Worm (Caenorhabditis elegans): ENCODE data around the gene W02B12.11.
A peak's percentile ranks its signal among the peaks of the same experiment; 100 is the strongest.
"Not testable (repeated sequence)": the region's sequence is repeated elsewhere in the genome, so short reads cannot be mapped to it uniquely, and the experiment has no call there.

W02B12.11 gene

DNA sequence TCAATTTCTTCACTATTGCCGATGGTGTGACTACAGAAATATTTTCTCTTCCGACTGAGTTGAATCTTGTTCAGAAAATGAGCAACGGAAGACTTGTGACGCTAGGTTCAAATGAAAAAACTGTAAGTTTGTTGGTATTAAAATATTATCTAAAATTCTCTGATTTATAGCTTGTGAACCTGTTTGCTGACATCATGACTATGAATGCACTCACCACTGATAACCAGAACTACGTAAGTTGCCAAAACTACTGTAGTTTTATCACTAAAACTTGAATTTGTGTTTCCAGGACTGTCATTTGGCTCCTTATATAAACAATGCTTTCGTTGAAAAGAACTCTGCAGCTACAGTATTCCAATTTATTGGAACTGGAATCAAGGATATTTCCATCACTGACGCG is 45.1 kb upstream of the W02B12.11 start:
- TF ChIP-seq sox-4 (tag; optimal IDR thresholded peaks at IDR 0.05) (no peak), pha-2 (tag; optimal IDR thresholded peaks at IDR 0.05) (no peak), tbx-2 (tag; optimal IDR thresholded peaks at IDR 0.05) (no peak), C08G9.2 (tag; optimal IDR thresholded peaks at IDR 0.05) (no peak), ceh-14 (tag; optimal IDR thresholded peaks at IDR 0.05) (no peak), fkh-6 (tag; optimal IDR thresholded peaks at IDR 0.05) (no peak), ceh-6 (GFP tag; optimal IDR thresholded peaks at IDR 0.05) (no peak), ceh-31 (tag; optimal IDR thresholded peaks at IDR 0.05) (no peak), ceh-18 (tag; optimal IDR thresholded peaks at IDR 0.05) (no peak)

- no peak for TF ChIP-seq ceh-6 (GFP tag; optimal IDR thresholded peaks at IDR 0.05)
- TF ChIP-seq ceh-14 (tag; optimal IDR thresholded peaks at IDR 0.05) = no peak
- TF ChIP-seq sox-4 (tag; optimal IDR thresholded peaks at IDR 0.05) = no peak
- no peak for TF ChIP-seq ceh-2 (tag; optimal IDR thresholded peaks at IDR 0.05)
- no peak for TF ChIP-seq ama-1 (optimal IDR thresholded peaks at IDR 0.05)
- no peak for TF ChIP-seq pax-1 (tag; optimal IDR thresholded peaks at IDR 0.05)
- no peak for TF ChIP-seq ceh-48 (tag; optimal IDR thresholded peaks at IDR 0.05)
These were observed 42.1 kb upstream of the W02B12.11 start, which contains the start of gene C05D12.4 for ce11 chrII:11431584-11431983. Gene C05D12.4, plus strand, starts transcription at chrII:11431884.

DNA sequence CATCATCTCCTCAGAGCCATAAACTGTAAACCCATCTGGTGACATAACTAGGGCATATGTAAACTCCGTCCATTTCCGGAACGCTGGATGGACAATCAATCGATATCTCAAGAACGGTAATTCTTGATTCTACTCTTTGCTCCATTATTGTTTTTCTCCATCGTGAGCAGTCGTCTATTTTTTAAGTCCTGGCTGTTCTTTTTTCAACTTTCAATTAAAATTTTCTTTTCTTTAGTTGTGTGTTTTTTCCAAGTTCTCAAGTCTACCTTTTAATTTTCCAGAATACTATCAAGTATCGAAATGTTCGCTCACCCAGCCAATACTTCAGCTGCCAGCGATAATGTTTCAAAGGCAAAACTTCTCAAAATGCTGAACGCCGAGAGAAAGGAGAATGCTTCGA is 39.7 kb upstream of the W02B12.11 start, which contains the start of gene C05D12.5:
C05D12.5 (plus strand) TSS at position 301 of the 400 bp plus-strand sequence.
- TF ChIP-seq ama-1 (optimal IDR thresholded peaks at IDR 0.05) = no peak
- TF ChIP-seq unc-55 (GFP tag; optimal IDR thresholded peaks at IDR 0.05) = no peak
- no peak for TF ChIP-seq C08G9.2 (tag; optimal IDR thresholded peaks at IDR 0.05)
- no peak for TF ChIP-seq K02D7.2 (tag; optimal IDR thresholded peaks at IDR 0.05)
- no peak for TF ChIP-seq ceh-31 (tag; optimal IDR thresholded peaks at IDR 0.05)
- TF ChIP-seq ets-4 (tag; optimal IDR thresholded peaks at IDR 0.05) = no peak
- TF ChIP-seq ceh-30 (tag; optimal IDR thresholded peaks at IDR 0.05) = no peak
- TF ChIP-seq ceh-14 (tag; optimal IDR thresholded peaks at IDR 0.05) = no peak
- TF ChIP-seq ahr-1 (tag; optimal IDR thresholded peaks at IDR 0.05) = no peak
- TF ChIP-seq syd-9 (tag; optimal IDR thresholded peaks at IDR 0.05) = no peak
- no peak for TF ChIP-seq hlh-13 (GFP tag; optimal IDR thresholded peaks at IDR 0.05)
- TF ChIP-seq lim-6 (tag; optimal IDR thresholded peaks at IDR 0.05) = no peak
- no peak for TF ChIP-seq pha-4 (tag; optimal IDR thresholded peaks at IDR 0.05)
- TF ChIP-seq dve-1 (tag; optimal IDR thresholded peaks at IDR 0.05) = no peak
- no peak for TF ChIP-seq unc-86 (tag; optimal IDR thresholded peaks at IDR 0.05)
- no peak for TF ChIP-seq pqm-1 (tag; optimal IDR thresholded peaks at IDR 0.05)
- TF ChIP-seq ceh-18 (tag; optimal IDR thresholded peaks at IDR 0.05) = no peak
- no peak for TF ChIP-seq dmd-4 (tag; optimal IDR thresholded peaks at IDR 0.05; ENCODE audit: borderline replicate concordance)
- no peak for TF ChIP-seq nfya-1 (tag; optimal IDR thresholded peaks at IDR 0.05)

DNA sequence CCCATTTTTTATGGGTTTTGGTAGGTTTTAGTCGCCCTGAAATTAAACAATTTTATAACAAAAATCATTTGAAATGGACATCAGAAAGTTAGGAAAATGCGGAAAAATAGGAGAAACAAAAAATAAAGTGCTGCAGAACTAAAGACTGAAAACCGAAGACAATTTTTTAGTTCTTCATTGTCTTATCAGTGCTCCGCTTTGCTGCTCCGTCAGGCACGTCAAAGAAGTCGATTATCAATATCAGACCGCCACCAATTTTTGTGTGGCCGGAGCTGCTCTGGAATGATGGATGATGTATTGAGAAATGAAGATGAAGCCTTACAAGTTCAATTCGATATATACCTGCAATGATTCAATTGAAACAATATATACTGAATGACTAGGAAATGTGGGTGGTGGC is 35.2 kb upstream of the W02B12.11 start, which contains the start of gene vha-6:
vha-6 (minus strand) TSS at position 36 of the 400 bp plus-strand sequence.
- TF ChIP-seq unc-42 (tag; optimal IDR thresholded peaks at IDR 0.05) (no peak), hlh-30 (tag; optimal IDR thresholded peaks at IDR 0.05; ENCODE audit: insufficient read depth) (no peak), ceh-30 (tag; optimal IDR thresholded peaks at IDR 0.05) (no peak), ceh-9 (tag; optimal IDR thresholded peaks at IDR 0.05) (no peak)

- TF ChIP-seq unc-42 (tag; optimal IDR thresholded peaks at IDR 0.05) (peak; percentile 93), nfya-1 (tag; optimal IDR thresholded peaks at IDR 0.05) (no peak)
These were observed 33.4 kb upstream of the W02B12.11 start, which contains the start of gene VW02B12L.2 for ce11 chrII:11440265-11440664. Gene VW02B12L.2, minus strand, starts transcription at chrII:11440329.

- TF ChIP-seq nfya-1, tbx-2, sox-4 (tag; optimal IDR thresholded peaks at IDR 0.05): not testable (repeated sequence)
These were observed 31.2 kb upstream of the W02B12.11 start, which contains the start of gene ebp-2 for ce11 chrII:11442425-11442824. Gene ebp-2, plus strand, starts transcription at chrII:11442725.
